Worm (Caenorhabditis elegans): Measurements from ENCODE around the gene Y39H10B.3.

Gene Y39H10B.3

ce11 chrV:3647862-3648261 lies 22.7 kb upstream of the Y39H10B.3 start, which contains the start of gene F59B1.10:
TSS of gene F59B1.10 (minus strand) at chrV:3647962.
- TF ChIP-seq bed-3 (GFP tag; optimal IDR thresholded peaks at IDR 0.05) (no peak), lin-13 (tag; optimal IDR thresholded peaks at IDR 0.05) (no peak), unc-120 (tag; optimal IDR thresholded peaks at IDR 0.05; ENCODE audit: poor library complexity, severe bottlenecking) (no peak), drap-1 (GFP tag; optimal IDR thresholded peaks at IDR 0.05) (no peak), M03D4.4 (tag; optimal IDR thresholded peaks at IDR 0.05) (no peak), snpc-4 (tag; optimal IDR thresholded peaks at IDR 0.05) (no peak), hlh-1 (tag; optimal IDR thresholded peaks at IDR 0.05) (no peak), mep-1 (tag; optimal IDR thresholded peaks at IDR 0.05) (no peak), sptf-1 (tag; optimal IDR thresholded peaks at IDR 0.05) (no peak), unc-39 (tag; optimal IDR thresholded peaks at IDR 0.05) (no peak), ztf-11 (tag; optimal IDR thresholded peaks at IDR 0.05) (no peak), pha-4 (tag; optimal IDR thresholded peaks at IDR 0.05) (no peak), nhr-2 (tag; optimal IDR thresholded peaks at IDR 0.05) (no peak), cnd-1 (tag; optimal IDR thresholded peaks at IDR 0.05) (no peak), tbx-8 (GFP tag; optimal IDR thresholded peaks at IDR 0.05) (no peak), mab-5 (tag; optimal IDR thresholded peaks at IDR 0.05) (no peak), elt-1 (tag; optimal IDR thresholded peaks at IDR 0.05; ENCODE audit: borderline replicate concordance, insufficient read depth) (no peak)

- TF ChIP-seq zip-8 (tag; optimal IDR thresholded peaks at IDR 0.05) = no peak
- TF ChIP-seq unc-39 (tag; optimal IDR thresholded peaks at IDR 0.05) = no peak
- no peak for TF ChIP-seq nhr-2 (tag; optimal IDR thresholded peaks at IDR 0.05)
- no peak for TF ChIP-seq lin-13 (tag; optimal IDR thresholded peaks at IDR 0.05)
- no peak for TF ChIP-seq ztf-11 (tag; optimal IDR thresholded peaks at IDR 0.05)
- no peak for TF ChIP-seq elt-3 (tag; optimal IDR thresholded peaks at IDR 0.05)
Observed at ce11 chrV:3649473-3649872, 21.1 kb upstream of the Y39H10B.3 start, which contains the start of gene str-114. TSS of gene str-114 (plus strand) at chrV:3649773.

- no peak for TF ChIP-seq unc-120 (tag; optimal IDR thresholded peaks at IDR 0.05; ENCODE audit: poor library complexity, severe bottlenecking)
- TF ChIP-seq elt-3 (tag; optimal IDR thresholded peaks at IDR 0.05) = no peak
- no peak for TF ChIP-seq tbx-8 (GFP tag; optimal IDR thresholded peaks at IDR 0.05)
- TF ChIP-seq sem-2 (GFP tag; optimal IDR thresholded peaks at IDR 0.05) = no peak
- TF ChIP-seq hlh-1 (tag; optimal IDR thresholded peaks at IDR 0.05) = no peak
- no peak for TF ChIP-seq elt-1 (tag; optimal IDR thresholded peaks at IDR 0.05; ENCODE audit: borderline replicate concordance, insufficient read depth)
- TF ChIP-seq ceh-39 (tag; optimal IDR thresholded peaks at IDR 0.05) = no peak
- TF ChIP-seq lin-32 (GFP tag; optimal IDR thresholded peaks at IDR 0.05) = no peak
- TF ChIP-seq lsy-2 (tag; optimal IDR thresholded peaks at IDR 0.05) = no peak
- TF ChIP-seq bed-3 (GFP tag; optimal IDR thresholded peaks at IDR 0.05) = no peak
- TF ChIP-seq nhr-28 (tag; optimal IDR thresholded peaks at IDR 0.05) = no peak
- no peak for TF ChIP-seq nhr-2 (tag; optimal IDR thresholded peaks at IDR 0.05)
- TF ChIP-seq ceh-83 (GFP tag; optimal IDR thresholded peaks at IDR 0.05) = no peak
- TF ChIP-seq mls-2 (tag; optimal IDR thresholded peaks at IDR 0.05) = no peak
- no peak for TF ChIP-seq ceh-43 (GFP tag; optimal IDR thresholded peaks at IDR 0.05)
- no peak for TF ChIP-seq flh-1 (GFP tag; optimal IDR thresholded peaks at IDR 0.05)
- TF ChIP-seq lin-13 (tag; optimal IDR thresholded peaks at IDR 0.05) = no peak
- TF ChIP-seq nhr-76 (tag; optimal IDR thresholded peaks at IDR 0.05) = no peak
- no peak for TF ChIP-seq zip-8 (tag; optimal IDR thresholded peaks at IDR 0.05)
- no peak for TF ChIP-seq sptf-1 (tag; optimal IDR thresholded peaks at IDR 0.05)
Observed at ce11 chrV:3659472-3659871, 11.1 kb upstream of the Y39H10B.3 start, which contains the start of gene acr-23. TSS of gene acr-23 (minus strand) at chrV:3659572.

ce11 chrV:3666887-3667286 lies 3.7 kb upstream of the Y39H10B.3 start, which contains the start of gene str-113:
TSS of gene str-113 (minus strand) at chrV:3666987.
- TF ChIP-seq hlh-1 (tag; optimal IDR thresholded peaks at IDR 0.05) = no peak
- TF ChIP-seq M03D4.4 (tag; optimal IDR thresholded peaks at IDR 0.05) = no peak
- no peak for TF ChIP-seq ceh-39 (tag; optimal IDR thresholded peaks at IDR 0.05)
- TF ChIP-seq mab-5 (tag; optimal IDR thresholded peaks at IDR 0.05) = no peak
- TF ChIP-seq nhr-2 (tag; optimal IDR thresholded peaks at IDR 0.05) = no peak
- no peak for TF ChIP-seq elt-1 (tag; optimal IDR thresholded peaks at IDR 0.05; ENCODE audit: borderline replicate concordance, insufficient read depth)

ce11 chrV:3668464-3668863 lies 2.1 kb upstream of the Y39H10B.3 start, which contains the start of gene Y39H10B.2:
TSS of gene Y39H10B.2 (plus strand) at chrV:3668764.
- no peak for TF ChIP-seq nhr-12 (tag; optimal IDR thresholded peaks at IDR 0.05)
